Worm (Caenorhabditis elegans): ENCODE data around the gene ttll-15.

- TF ChIP-seq tbx-7 (tag; optimal IDR thresholded peaks at IDR 0.05) (no peak), pax-1 (tag; optimal IDR thresholded peaks at IDR 0.05) (no peak), lin-11 (tag; optimal IDR thresholded peaks at IDR 0.05) (no peak), Y22D7AL.16 (tag; optimal IDR thresholded peaks at IDR 0.05) (no peak), ceh-48 (tag; optimal IDR thresholded peaks at IDR 0.05) (no peak), pha-4 (tag; optimal IDR thresholded peaks at IDR 0.05) (no peak)
These were observed 29.1 kb downstream of the ttll-15 start for ce11 chrV:10387412-10387811.
